Worm (Caenorhabditis elegans) whole organism, young adult: ENCODE data around the gene agl-1.

Source experiments
- D2030.7 ChIP-seq: fragments of 200-800 bp; sonication (Bioruptor generic); IDR thresholded peaks from 2 replicates; pipeline ENCODE4 v1.3.6; 2022; ENCODE audit warnings: missing genetic modification reagents, missing genetic modification characterization, missing compliant biosample characterization
- F23B12.7 ChIP-seq: sonication (generic microtip); optimal IDR thresholded peaks from 2 replicates; lab custom pipeline; 2017; ENCODE audit warnings: missing genetic modification characterization, mild to moderate bottlenecking, missing compliant biosample characterization, antibody characterized with exemption, moderate library complexity; ENCODE audit not compliant: insufficient read depth
- F49E8.2 ChIP-seq: sonication (generic microtip); optimal IDR thresholded peaks from 3 replicates; lab custom pipeline; 2017; ENCODE audit warnings: missing genetic modification characterization, mild to moderate bottlenecking, missing compliant biosample characterization, antibody characterized with exemption, moderate library complexity; ENCODE audit not compliant: insufficient read depth
- F57A8.1 ChIP-seq: fragments of 200-800 bp; sonication (Bioruptor generic); optimal IDR thresholded peaks from 2 replicates; lab custom pipeline; 2018; ENCODE audit warnings: mild to moderate bottlenecking, missing genetic modification characterization, moderate library complexity, missing compliant biosample characterization
- Y79H2A.3 ChIP-seq: fragments of 200-800 bp; sonication (Bioruptor generic); conservative IDR thresholded peaks from 2 replicates; pipeline ENCODE4 v1.3.6; 2022; ENCODE audit warnings: missing genetic modification reagents, missing genetic modification characterization, missing compliant biosample characterization
- Y95B8A.8 ChIP-seq: fragments of 200-800 bp; sonication (Bioruptor generic); IDR thresholded peaks from 2 replicates; pipeline ENCODE4 v1.3.6; 2022; ENCODE audit warnings: missing genetic modification reagents, missing genetic modification characterization, missing compliant biosample characterization
- aptf-2 ChIP-seq: fragments of 200-800 bp; sonication (Bioruptor generic); conservative IDR thresholded peaks from 2 replicates; pipeline ENCODE4 v1.3.6; 2022; ENCODE audit warnings: missing genetic modification reagents, missing genetic modification characterization, missing compliant biosample characterization
- attf-6 ChIP-seq: fragments of 200-800 bp; sonication (Bioruptor generic); IDR thresholded peaks from 2 replicates; pipeline ENCODE4 v1.3.6; 2022; ENCODE audit warnings: missing genetic modification reagents, missing genetic modification characterization, missing compliant biosample characterization
- bed-1 ChIP-seq: fragments of 200-800 bp; sonication (Bioruptor generic); IDR thresholded peaks from 2 replicates; pipeline ENCODE4 v1.3.6; 2022; ENCODE audit warnings: missing genetic modification reagents, missing genetic modification characterization, missing compliant biosample characterization
- ccch-3 ChIP-seq: fragments of 200-800 bp; sonication (Bioruptor generic); optimal IDR thresholded peaks from 2 replicates; lab custom pipeline; 2018; ENCODE audit warnings: mild to moderate bottlenecking, missing genetic modification characterization, missing compliant biosample characterization
- chd-7 ChIP-seq: sonication (generic microtip); optimal IDR thresholded peaks from 2 replicates; lab custom pipeline; 2016; ENCODE audit warnings: mild to moderate bottlenecking, missing genetic modification characterization, moderate library complexity, missing compliant biosample characterization
- dpl-1 ChIP-seq: fragments of 150-350 bp; optimal IDR thresholded peaks from 2 replicates; lab custom pipeline; 2014; ENCODE audit warnings: missing biosample characterization, missing genetic modification reagents, missing genetic modification characterization
- hlh-12 ChIP-seq: sonication (generic microtip); optimal IDR thresholded peaks from 2 replicates; lab custom pipeline; 2016; ENCODE audit warnings: missing genetic modification characterization, missing compliant biosample characterization
- hrde-1 ChIP-seq: sonication (generic microtip); optimal IDR thresholded peaks from 2 replicates; lab custom pipeline; 2016; ENCODE audit warnings: missing genetic modification characterization, mild to moderate bottlenecking, missing compliant biosample characterization, moderate library complexity, missing genotype, missing genetic modification reagents, borderline replicate concordance
- lag-1 ChIP-seq: fragments of 200-800 bp; sonication (Bioruptor generic); IDR thresholded peaks from 2 replicates; pipeline ENCODE4 v1.3.6; 2022; ENCODE audit warnings: missing genetic modification reagents, missing genetic modification characterization, missing compliant biosample characterization
- lin-35 ChIP-seq, 3 experiments: fragments of 150-350 bp in 2 of 3; sonication (generic microtip) in 1 of 3; optimal IDR thresholded peaks; 2 replicates each; lab custom pipeline; 2014 to 2018; ENCODE audit warnings: missing biosample characterization in 3 of 3, missing genetic modification characterization in 3 of 3, missing genetic modification reagents in 3 of 3
- lir-1 ChIP-seq: fragments of 200-800 bp; sonication (Bioruptor generic); conservative IDR thresholded peaks from 2 replicates; pipeline ENCODE4 v1.3.6; 2022; ENCODE audit warnings: missing genetic modification reagents, missing genetic modification characterization, missing compliant biosample characterization
- lsy-27 ChIP-seq: sonication (generic microtip); optimal IDR thresholded peaks from 2 replicates; lab custom pipeline; 2017; ENCODE audit warnings: missing genetic modification characterization, mild to moderate bottlenecking, missing compliant biosample characterization, antibody characterized with exemption, missing genotype, borderline replicate concordance; ENCODE audit not compliant: insufficient read depth
- madf-10 ChIP-seq: sonication (generic microtip); optimal IDR thresholded peaks from 2 replicates; lab custom pipeline; 2016; ENCODE audit warnings: mild to moderate bottlenecking, missing genetic modification characterization, missing compliant biosample characterization
- mcd-1 ChIP-seq: fragments of 200-800 bp; sonication (Bioruptor generic); IDR thresholded peaks from 2 replicates; pipeline ENCODE4 v1.3.6; 2022; ENCODE audit warnings: missing genetic modification reagents, missing genetic modification characterization, missing compliant biosample characterization
- mxl-1 ChIP-seq: sonication (generic microtip); optimal IDR thresholded peaks from 2 replicates; lab custom pipeline; 2016; ENCODE audit warnings: missing genetic modification characterization, missing compliant biosample characterization
- nfya-2 ChIP-seq: fragments of 200-800 bp; sonication (Bioruptor generic); IDR thresholded peaks from 2 replicates; pipeline ENCODE4 v1.3.6; 2022; ENCODE audit warnings: missing genetic modification reagents, missing genetic modification characterization, missing compliant biosample characterization
- nfyb-1 ChIP-seq: fragments of 200-800 bp; sonication (Bioruptor generic); IDR thresholded peaks from 2 replicates; pipeline ENCODE4 v1.3.6; 2022; ENCODE audit warnings: missing genetic modification reagents, missing genetic modification characterization, missing compliant biosample characterization
- nhr-27 ChIP-seq: fragments of 200-800 bp; sonication (Bioruptor generic); optimal IDR thresholded peaks from 2 replicates; lab custom pipeline; 2018; ENCODE audit warnings: mild to moderate bottlenecking, missing genetic modification characterization, moderate library complexity, missing compliant biosample characterization
- nhr-80 ChIP-seq: sonication (generic microtip); optimal IDR thresholded peaks from 2 replicates; lab custom pipeline; 2016; ENCODE audit warnings: missing genetic modification characterization, missing compliant biosample characterization
- nhr-90 ChIP-seq: sonication (generic microtip); optimal IDR thresholded peaks from 2 replicates; lab custom pipeline; 2016; ENCODE audit warnings: missing genotype, mild to moderate bottlenecking, missing genetic modification characterization, missing compliant biosample characterization
- pbrm-1 ChIP-seq: fragments of 200-800 bp; sonication (Bioruptor generic); IDR thresholded peaks from 2 replicates; pipeline ENCODE4 v1.3.6; 2022; ENCODE audit warnings: missing genetic modification reagents, missing genetic modification characterization, missing compliant biosample characterization
- rcor-1 ChIP-seq: fragments of 200-800 bp; sonication (Bioruptor generic); IDR thresholded peaks from 2 replicates; pipeline ENCODE4 v1.3.6; 2022; ENCODE audit warnings: missing genetic modification reagents, missing genetic modification characterization, missing compliant biosample characterization
- snpc-1.3 ChIP-seq: sonication (generic microtip); optimal IDR thresholded peaks from 2 replicates; lab custom pipeline; 2017; ENCODE audit warnings: missing genetic modification characterization, mild to moderate bottlenecking, missing compliant biosample characterization, antibody characterized with exemption, moderate library complexity, missing genotype, missing genetic modification reagents; ENCODE audit not compliant: insufficient read depth
- somi-1 ChIP-seq: fragments of 200-800 bp; sonication (Bioruptor generic); optimal IDR thresholded peaks from 2 replicates; lab custom pipeline; 2018; ENCODE audit warnings: mild to moderate bottlenecking, missing genetic modification characterization, missing compliant biosample characterization
- xnd-1 ChIP-seq: sonication (generic microtip); optimal IDR thresholded peaks from 2 replicates; lab custom pipeline; 2016; ENCODE audit warnings: missing genotype, missing genetic modification reagents, missing genetic modification characterization, missing compliant biosample characterization
- zfh-2 ChIP-seq: fragments of 200-800 bp; sonication (Bioruptor generic); conservative IDR thresholded peaks from 2 replicates; pipeline ENCODE4 v1.3.6; 2022; ENCODE audit warnings: missing genetic modification reagents, missing genetic modification characterization, missing compliant biosample characterization
- zim-3 ChIP-seq: sonication (generic microtip); optimal IDR thresholded peaks from 2 replicates; lab custom pipeline; 2017; ENCODE audit warnings: mild to moderate bottlenecking, missing genetic modification characterization, moderate library complexity, missing compliant biosample characterization
- ztf-18 ChIP-seq: sonication (generic microtip); optimal IDR thresholded peaks from 2 replicates; lab custom pipeline; 2016; ENCODE audit warnings: missing genotype, mild to moderate bottlenecking, missing genetic modification characterization, missing compliant biosample characterization
- ztf-22 ChIP-seq: fragments of 200-800 bp; sonication (Bioruptor generic); optimal IDR thresholded peaks from 2 replicates; lab custom pipeline; 2018; ENCODE audit warnings: mild to moderate bottlenecking, missing genetic modification characterization, moderate library complexity, missing compliant biosample characterization
- ztf-28 ChIP-seq: fragments of 200-800 bp; sonication (Bioruptor generic); IDR thresholded peaks from 2 replicates; pipeline ENCODE4 v1.3.6; 2022; ENCODE audit warnings: missing genetic modification reagents, missing genetic modification characterization, missing compliant biosample characterization

agl-1 gene

DNA sequence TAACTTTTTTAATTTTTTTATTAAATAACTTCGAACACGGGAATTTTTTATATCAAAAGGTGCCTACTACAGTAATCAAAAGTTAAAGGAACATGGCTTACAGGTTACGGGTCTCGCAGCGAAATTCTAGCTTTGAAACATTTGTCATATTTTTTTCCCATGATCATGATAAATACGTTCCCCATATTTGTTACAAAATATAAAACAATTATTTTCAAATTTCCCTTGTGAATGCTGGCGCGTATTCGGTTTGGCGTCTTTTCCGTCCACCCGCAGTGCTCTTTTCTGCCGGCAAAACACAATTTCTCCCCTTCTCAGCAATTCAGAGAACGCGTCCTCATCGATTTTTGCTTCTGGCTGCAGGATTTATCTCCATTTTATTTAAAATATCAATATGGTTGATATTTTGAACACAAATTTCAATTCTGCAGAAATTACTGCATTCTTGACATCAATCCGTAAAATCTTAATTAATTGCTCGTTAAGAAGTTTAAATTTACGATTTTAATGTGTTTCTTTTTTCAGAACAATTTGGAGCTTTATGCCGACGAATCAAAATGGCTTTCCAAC is 7.4 kb upstream of the agl-1 start, which contains the start of gene imb-2 (continued):
- TF ChIP-seq F57A8.1 (GFP tag; lab: Kevin White, UChicago) (no peak), Y79H2A.3 (GFP tag; lab: Robert Waterston, UW) (no peak), lin-35 (GFP tag; optimal IDR thresholded peaks at IDR 0.05; lab: Kevin White, UChicago) (peak in 1 of 3 experiments; percentile 73), hlh-12 (tag; lab: Kevin White, UChicago) (no peak), dpl-1 (GFP tag; lab: Kevin White, UChicago) (peak; percentile 39), D2030.7 (GFP tag; lab: Robert Waterston, UW) (peak; percentile 40; the same call in 1 of the 2 replicates), F23B12.7 (no peak), mcd-1 (GFP tag; lab: Robert Waterston, UW) (peak; percentile 60), ztf-28 (GFP tag; lab: Robert Waterston, UW) (no peak), nfya-2 (GFP tag; lab: Robert Waterston, UW) (no peak), somi-1 (GFP tag; lab: Kevin White, UChicago) (no peak), rcor-1 (GFP tag; lab: Robert Waterston, UW) (0 out of 2 replicates have a peak, but pooled peaks have one; percentile 17), lsy-27 (tag; lab: Kevin White, UChicago) (no peak), ztf-18 (tag; lab: Kevin White, UChicago) (peak; percentile 89), hrde-1 (tag; lab: Kevin White, UChicago) (peak; percentile 1), ccch-3 (GFP tag; lab: Kevin White, UChicago) (no peak), chd-7 (tag; lab: Kevin White, UChicago) (no peak), ztf-22 (GFP tag; lab: Kevin White, UChicago) (no peak), lir-1 (GFP tag; lab: Robert Waterston, UW) (no peak), nhr-90 (tag; lab: Kevin White, UChicago) (no peak), nhr-80 (tag; lab: Kevin White, UChicago) (peak; percentile 44), attf-6 (GFP tag; lab: Robert Waterston, UW) (no peak), nhr-27 (no peak), aptf-2 (GFP tag; lab: Robert Waterston, UW) (no peak), zim-3 (tag; lab: Kevin White, UChicago) (no peak), mxl-1 (tag; lab: Kevin White, UChicago) (no peak), madf-10 (no peak), lag-1 (GFP tag; lab: Robert Waterston, UW) (no peak), pbrm-1 (GFP tag; lab: Robert Waterston, UW) (no peak), nfyb-1 (GFP tag; lab: Robert Waterston, UW) (no peak), F49E8.2 (tag; lab: Kevin White, UChicago) (peak; percentile 3), xnd-1 (tag; lab: Kevin White, UChicago) (peak; percentile 82), snpc-1.3 (tag; lab: Kevin White, UChicago) (peak; percentile 2)

DNA sequence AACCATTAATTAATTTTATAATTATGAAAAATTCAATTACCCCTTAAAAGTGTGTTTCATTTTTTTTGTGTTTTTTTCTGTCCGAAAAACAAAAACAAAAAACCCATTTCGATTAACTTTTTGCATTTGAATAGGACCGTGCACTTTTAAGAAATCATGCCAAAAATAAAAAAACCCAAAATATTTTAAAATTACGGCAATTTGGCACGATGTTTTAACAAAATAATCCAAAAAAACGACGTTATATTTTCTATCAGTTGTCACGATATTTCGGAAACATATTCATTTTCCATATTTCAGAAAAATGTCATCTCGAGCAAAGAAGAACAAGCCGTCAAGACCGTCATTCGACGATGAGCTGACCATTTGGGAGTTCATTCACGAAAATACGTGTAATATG is 3.8 kb upstream of the agl-1 start, which contains the start of gene tebp-1:
TSS of gene tebp-1 (plus strand) at position 301 of the 400 bp plus-strand sequence.
- no peak for TF ChIP-seq somi-1 (GFP tag; lab: Kevin White, UChicago)
- no peak for TF ChIP-seq Y95B8A.8

DNA sequence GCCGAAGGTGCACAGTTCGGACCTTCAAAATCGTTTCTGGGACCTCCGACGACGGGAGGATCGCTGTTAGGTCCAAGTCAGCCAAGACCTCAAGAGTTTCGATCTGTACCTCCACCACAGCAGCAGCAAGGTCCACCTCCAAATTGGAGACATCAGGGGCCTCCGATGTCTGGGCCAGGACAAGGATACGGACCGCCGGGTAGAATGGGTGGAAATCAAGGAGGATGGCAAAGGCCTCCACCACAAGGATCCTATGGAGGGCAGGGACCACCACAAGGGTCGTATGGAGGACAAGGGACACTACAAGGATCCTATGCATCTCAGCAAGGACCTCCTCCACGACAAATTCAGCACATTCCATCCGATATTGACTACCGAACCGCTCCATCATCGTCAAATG is 2.8 kb upstream of the agl-1 start:
- 0 out of 2 replicates have a peak, but pooled peaks have one; percentile 4 for TF ChIP-seq bed-1
- no peak for TF ChIP-seq rcor-1 (GFP tag; lab: Robert Waterston, UW)
- TF ChIP-seq zfh-2 (GFP tag; lab: Robert Waterston, UW) = peak; percentile 52; the same call in 1 of the 2 replicates
